Fruit fly (Drosophila melanogaster) whole organism, embryonic: Measurements from ENCODE around the gene CG42591.
A peak's percentile ranks its signal among the peaks of the same experiment; 100 is the strongest.

Source experiments
- CG11398 ChIP-seq: fragments of 200-800 bp; sonication (Bioruptor generic); optimal IDR thresholded peaks from 2 replicates; lab custom pipeline; 2016; ENCODE audit warnings: missing biosample characterization, missing genetic modification characterization
- CG11723 ChIP-seq: fragments of 200-800 bp; sonication (Bioruptor generic); optimal IDR thresholded peaks from 2 replicates; lab custom pipeline; 2017; ENCODE audit warnings: missing biosample characterization, mild to moderate bottlenecking, missing genetic modification characterization
- CG12071 ChIP-seq: fragments of 200-800 bp; sonication (Bioruptor generic); optimal IDR thresholded peaks from 3 replicates; lab custom pipeline; 2018; ENCODE audit warnings: missing biosample characterization, mild to moderate bottlenecking, missing genetic modification characterization
- CG12155 ChIP-seq: fragments of 200-800 bp; sonication (Bioruptor generic); optimal IDR thresholded peaks from 3 replicates; lab custom pipeline; 2016; ENCODE audit warnings: missing biosample characterization, missing genetic modification characterization
- CG12299 ChIP-seq: fragments of 200-800 bp; sonication (Bioruptor generic); optimal IDR thresholded peaks from 2 replicates; lab custom pipeline; 2018; ENCODE audit warnings: missing biosample characterization, mild to moderate bottlenecking, missing genetic modification characterization
- CG12659 ChIP-seq: fragments of 200-800 bp; sonication (Bioruptor generic); optimal IDR thresholded peaks from 3 replicates; lab custom pipeline; 2017; ENCODE audit warnings: mild to moderate bottlenecking, missing biosample characterization, missing genetic modification reagents, missing genetic modification characterization
- CG12769 ChIP-seq: fragments of 200-800 bp; sonication (Bioruptor generic); optimal IDR thresholded peaks from 2 replicates; lab custom pipeline; 2019; ENCODE audit warnings: missing biosample characterization, mild to moderate bottlenecking, missing genetic modification characterization, moderate library complexity
- CG13424 ChIP-seq: fragments of 200-800 bp; sonication (Bioruptor generic); optimal IDR thresholded peaks from 2 replicates; lab custom pipeline; 2019; ENCODE audit warnings: missing biosample characterization, mild to moderate bottlenecking, missing genetic modification characterization, moderate library complexity
- CG13775 ChIP-seq: fragments of 200-800 bp; sonication (Bioruptor generic); optimal IDR thresholded peaks from 3 replicates; lab custom pipeline; 2017; ENCODE audit warnings: missing biosample characterization, mild to moderate bottlenecking, missing genetic modification characterization
- CG17612 ChIP-seq: fragments of 200-800 bp; sonication (Bioruptor generic); IDR thresholded peaks from 2 replicates; pipeline ENCODE4 v1.3.6; 2022; ENCODE audit warnings: missing biosample characterization, missing genetic modification characterization
- CG2116 ChIP-seq: fragments of 200-800 bp; sonication (Bioruptor generic); optimal IDR thresholded peaks from 3 replicates; lab custom pipeline; 2018; ENCODE audit warnings: missing biosample characterization, mild to moderate bottlenecking, missing genetic modification characterization
- CG2120 ChIP-seq: fragments of 200-800 bp; sonication (Bioruptor generic); optimal IDR thresholded peaks from 3 replicates; lab custom pipeline; 2016; ENCODE audit warnings: missing biosample characterization, missing genetic modification characterization
- CG2202 ChIP-seq: fragments of 200-800 bp; sonication (Bioruptor generic); optimal IDR thresholded peaks from 2 replicates; lab custom pipeline; 2018; ENCODE audit warnings: missing biosample characterization, mild to moderate bottlenecking, missing genetic modification characterization
- CG2889 ChIP-seq: fragments of 200-800 bp; sonication (Bioruptor generic); IDR thresholded peaks from 3 replicates; pipeline ENCODE4 v1.3.6; 2022; ENCODE audit warnings: missing biosample characterization, missing genetic modification characterization
- CG4730 ChIP-seq: fragments of 200-800 bp; sonication (Bioruptor generic); IDR thresholded peaks from 2 replicates; pipeline ENCODE4 v1.3.6; 2022; ENCODE audit warnings: missing biosample characterization, missing genetic modification characterization
- CG6254 ChIP-seq: fragments of 200-800 bp; sonication (Bioruptor generic); optimal IDR thresholded peaks from 3 replicates; lab custom pipeline; 2017; ENCODE audit warnings: mild to moderate bottlenecking, missing biosample characterization, missing genetic modification reagents, missing genetic modification characterization
- CG6683 ChIP-seq: fragments of 200-800 bp; sonication (Bioruptor generic); optimal IDR thresholded peaks from 2 replicates; lab custom pipeline; 2017; ENCODE audit warnings: missing biosample characterization, mild to moderate bottlenecking, missing genetic modification characterization, missing genetic modification reagents
- CG6765 ChIP-seq: fragments of 200-800 bp; sonication (Bioruptor generic); optimal IDR thresholded peaks from 3 replicates; lab custom pipeline; 2017; ENCODE audit warnings: missing biosample characterization, mild to moderate bottlenecking, missing genetic modification characterization
- CG6813 ChIP-seq: fragments of 200-800 bp; sonication (Bioruptor generic); optimal IDR thresholded peaks from 2 replicates; lab custom pipeline; 2017; ENCODE audit warnings: missing biosample characterization, missing genetic modification characterization, mild to moderate bottlenecking, moderate library complexity, missing genetic modification reagents
- CG8388 ChIP-seq: fragments of 200-800 bp; sonication (Bioruptor generic); optimal IDR thresholded peaks from 2 replicates; lab custom pipeline; 2019; ENCODE audit warnings: missing biosample characterization, mild to moderate bottlenecking, missing genetic modification characterization, moderate library complexity
- CHES-1-like ChIP-seq: fragments of 200-800 bp; sonication (Bioruptor generic); optimal IDR thresholded peaks from 2 replicates; lab custom pipeline; 2016; ENCODE audit warnings: missing biosample characterization, missing genetic modification characterization
- Chrac-16 ChIP-seq: fragments of 200-800 bp; sonication (Bioruptor generic); optimal IDR thresholded peaks from 3 replicates; lab custom pipeline; 2016; ENCODE audit warnings: missing biosample characterization, missing genetic modification characterization
- CrebB ChIP-seq: fragments of 200-800 bp; sonication (Bioruptor generic); optimal IDR thresholded peaks from 3 replicates; lab custom pipeline; 2018; ENCODE audit warnings: missing biosample characterization, mild to moderate bottlenecking, missing genetic modification characterization
- Doc2 ChIP-seq: fragments of 200-800 bp; sonication (Bioruptor generic); IDR thresholded peaks from 2 replicates; pipeline ENCODE4 v1.3.6; 2022; ENCODE audit warnings: missing biosample characterization, missing genetic modification characterization
- E2f1 ChIP-seq: fragments of 200-800 bp; sonication (Bioruptor generic); IDR thresholded peaks from 2 replicates; pipeline ENCODE4 v1.3.6; 2022; ENCODE audit warnings: missing biosample characterization, missing genetic modification characterization
- GATAe ChIP-seq: fragments of 200-800 bp; sonication (Bioruptor generic); conservative IDR thresholded peaks from 2 replicates; pipeline ENCODE4 v1.3.6; 2022; ENCODE audit warnings: missing biosample characterization, missing genetic modification characterization
- Hr78 ChIP-seq, 2 experiments: fragments of 200-800 bp in 1 of 2; fragments of >200 bp in 1 of 2; sonication (Bioruptor generic) in 1 of 2; optimal IDR thresholded peaks; 2 replicates each; lab custom pipeline; 2017 to 2019; ENCODE audit warnings: missing biosample characterization in 2 of 2, missing genetic modification characterization in 2 of 2, mild to moderate bottlenecking in 1 of 2, moderate library complexity in 1 of 2
- MBD-R2 ChIP-seq: fragments of 200-800 bp; sonication (Bioruptor generic); IDR thresholded peaks from 2 replicates; pipeline ENCODE4 v1.3.6; 2022; ENCODE audit warnings: missing biosample characterization, missing genetic modification characterization
- Med ChIP-seq: fragments of 200-800 bp; sonication (Bioruptor generic); peaks from one replicate; lab custom pipeline; 2016; ENCODE audit warnings: missing biosample characterization, missing genetic modification characterization, mild to moderate bottlenecking, inconsistent platforms, moderate library complexity
- Neu2 ChIP-seq: fragments of 200-800 bp; sonication (Bioruptor generic); optimal IDR thresholded peaks from 3 replicates; lab custom pipeline; 2016; ENCODE audit warnings: missing biosample characterization, missing genetic modification characterization, borderline replicate concordance
- Nf-YA ChIP-seq: fragments of 200-800 bp; sonication (Bioruptor generic); IDR thresholded peaks from 2 replicates; pipeline ENCODE4 v1.3.6; 2022; ENCODE audit warnings: missing biosample characterization, missing genetic modification characterization
- NfI ChIP-seq: fragments of 200-800 bp; sonication (Bioruptor generic); optimal IDR thresholded peaks from 3 replicates; lab custom pipeline; 2018; ENCODE audit warnings: missing biosample characterization, mild to moderate bottlenecking, missing genetic modification characterization, moderate library complexity
- Ptx1 ChIP-seq: fragments of 200-800 bp; sonication (Bioruptor generic); IDR thresholded peaks from 2 replicates; pipeline ENCODE4 v1.3.6; 2022; ENCODE audit warnings: missing biosample characterization, missing genetic modification characterization
- Ravus ChIP-seq: fragments of 200-800 bp; sonication (Bioruptor generic); IDR thresholded peaks from 2 replicates; pipeline ENCODE4 v1.3.6; 2022; ENCODE audit warnings: missing biosample characterization, missing genetic modification characterization
- Tbp ChIP-seq: fragments of >200 bp; optimal IDR thresholded peaks from 2 replicates; lab custom pipeline; 2018; ENCODE audit warnings: missing biosample characterization, missing genetic modification characterization
- ab ChIP-seq: fragments of 200-800 bp; sonication (Bioruptor generic); optimal IDR thresholded peaks from 2 replicates; lab custom pipeline; 2016; ENCODE audit warnings: missing biosample characterization, missing genetic modification characterization
- ash1 ChIP-seq: fragments of 200-800 bp; sonication (Bioruptor generic); optimal IDR thresholded peaks from 2 replicates; lab custom pipeline; 2018; ENCODE audit warnings: missing biosample characterization, mild to moderate bottlenecking, missing genetic modification characterization
- crp ChIP-seq, 2 experiments: fragments of 200-800 bp; sonication (Bioruptor generic); optimal IDR thresholded peaks; 2 replicates in 1 of 2; 3 replicates in 1 of 2; lab custom pipeline; 2017; ENCODE audit warnings: missing biosample characterization in 2 of 2, missing genetic modification characterization in 2 of 2, mild to moderate bottlenecking in 1 of 2, moderate library complexity in 1 of 2
- dati ChIP-seq: fragments of 200-800 bp; sonication (Bioruptor generic); IDR thresholded peaks from 2 replicates; pipeline ENCODE4 v1.3.6; 2022; ENCODE audit warnings: missing biosample characterization, missing genetic modification characterization
- ems ChIP-seq: fragments of 200-800 bp; sonication (Bioruptor generic); optimal IDR thresholded peaks from 3 replicates; lab custom pipeline; 2016; ENCODE audit warnings: missing biosample characterization, missing genetic modification characterization
- fru ChIP-seq: fragments of >200 bp; optimal IDR thresholded peaks from 2 replicates; lab custom pipeline; 2017
- gsb ChIP-seq: fragments of 200-800 bp; sonication (Bioruptor generic); IDR thresholded peaks from 2 replicates; pipeline ENCODE4 v1.3.6; 2022; ENCODE audit warnings: missing biosample characterization, missing genetic modification characterization
- lbe ChIP-seq: fragments of 200-800 bp; sonication (Bioruptor generic); optimal IDR thresholded peaks from 2 replicates; lab custom pipeline; 2016; ENCODE audit warnings: missing biosample characterization, mild to moderate bottlenecking, missing genetic modification characterization
- nerfin-2 ChIP-seq: fragments of 200-800 bp; sonication (Bioruptor generic); IDR thresholded peaks from 2 replicates; pipeline ENCODE4 v1.3.6; 2022; ENCODE audit warnings: missing biosample characterization, missing genetic modification characterization; ENCODE audit not compliant: partially characterized antibody
- pita ChIP-seq: fragments of 200-800 bp; sonication (Bioruptor generic); optimal IDR thresholded peaks from 2 replicates; lab custom pipeline; 2017; ENCODE audit warnings: missing biosample characterization, mild to moderate bottlenecking, missing genetic modification characterization
- prd ChIP-seq, 3 experiments: fragments of >200 bp in 2 of 3; fragments of 200-800 bp in 1 of 3; sonication (Bioruptor generic) in 1 of 3; optimal IDR thresholded peaks in 2 of 3; IDR thresholded peaks in 1 of 3; 2 replicates in 2 of 3; 3 replicates in 1 of 3; pipeline versions ENCODE4 v1.3.6 to Lab custom; 2017 to 2022; ENCODE audit warnings: missing biosample characterization in 1 of 3, missing genetic modification characterization in 1 of 3
- schlank ChIP-seq: fragments of 200-800 bp; sonication (Bioruptor generic); optimal IDR thresholded peaks from 2 replicates; lab custom pipeline; 2018; ENCODE audit warnings: missing biosample characterization, mild to moderate bottlenecking, missing genetic modification characterization
- sna ChIP-seq: fragments of 200-800 bp; sonication (Bioruptor generic); IDR thresholded peaks from 2 replicates; pipeline ENCODE4 v1.3.6; 2022; ENCODE audit warnings: missing biosample characterization, missing genetic modification characterization; ENCODE audit not compliant: partially characterized antibody
- tin ChIP-seq: fragments of 200-800 bp; sonication (Bioruptor generic); optimal IDR thresholded peaks from 3 replicates; lab custom pipeline; 2016; ENCODE audit warnings: missing biosample characterization, missing genetic modification characterization
- zen ChIP-seq: fragments of 200-800 bp; sonication (Bioruptor generic); optimal IDR thresholded peaks from 3 replicates; lab custom pipeline; 2018; ENCODE audit warnings: missing biosample characterization, mild to moderate bottlenecking, missing genetic modification characterization, moderate library complexity

Gene CG42591

DNA sequence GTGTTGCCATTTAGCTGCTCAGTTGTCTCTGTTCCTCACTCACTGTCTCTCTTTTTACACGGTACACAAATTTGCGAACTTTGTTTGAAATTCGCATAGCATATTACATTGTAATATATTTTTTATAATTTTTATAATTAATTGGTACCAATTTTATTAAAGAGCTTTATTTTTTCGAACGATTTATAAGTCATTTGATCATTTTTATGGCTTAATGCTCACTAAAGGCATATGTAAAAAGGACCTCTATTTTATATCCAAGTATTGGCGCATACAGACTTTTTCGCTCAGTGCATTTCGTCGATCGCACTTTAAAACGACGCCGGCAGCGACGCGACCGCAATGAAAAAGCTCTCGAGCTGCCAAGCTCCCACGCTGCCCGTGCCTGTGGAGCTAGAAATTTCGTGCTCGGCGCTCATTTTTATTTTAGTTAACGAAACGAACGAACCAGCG lies 26.4 kb upstream of the CG42591 start (continued):
- peak; percentile 90 for TF ChIP-seq tin (GFP tag; lab: Kevin White, UChicago)
- no peak for TF ChIP-seq Tbp (GFP tag; lab: Kevin White, UChicago)
- TF ChIP-seq CG6683 (GFP tag; lab: Kevin White, UChicago) = peak; percentile 94
- peak; percentile 75 for TF ChIP-seq CHES-1-like (GFP tag; lab: Kevin White, UChicago)
- peak; percentile 94 for TF ChIP-seq CG12155 (GFP tag; lab: Kevin White, UChicago)
- peak; percentile 97 for TF ChIP-seq CG2120
- TF ChIP-seq CrebB (tag; lab: Kevin White, UChicago) = peak; percentile 90
- TF ChIP-seq CG11398 (GFP tag; lab: Kevin White, UChicago) = peak; percentile 45
- peak; percentile 81 for TF ChIP-seq GATAe (GFP tag; lab: Robert Waterston, UW)
- TF ChIP-seq nerfin-2 (GFP tag; lab: Robert Waterston, UW) = no peak
- TF ChIP-seq prd (optimal IDR thresholded peaks at IDR 0.05; lab: Kevin White, UChicago) = no peak
- peak; percentile 95 for TF ChIP-seq prd (GFP tag; IDR thresholded peaks at IDR 0.05; lab: Robert Waterston, UW)
- peak; percentile 70 for TF ChIP-seq CG12071 (GFP tag; lab: Kevin White, UChicago)
- TF ChIP-seq pita (GFP tag; lab: Kevin White, UChicago) = no peak
- TF ChIP-seq gsb = peak; percentile 96
- TF ChIP-seq dati (GFP tag; lab: Robert Waterston, UW) = no peak
- peak; percentile 23 for TF ChIP-seq CG2202 (tag; lab: Kevin White, UChicago)
- peak; percentile 52 for TF ChIP-seq ash1 (GFP tag; lab: Kevin White, UChicago)
- TF ChIP-seq Neu2 (GFP tag; lab: Kevin White, UChicago) = no peak
- peak; percentile 85 for TF ChIP-seq MBD-R2 (GFP tag; lab: Robert Waterston, UW)
- peak in 1 of 2 experiments; percentile 61 for TF ChIP-seq Hr78 (GFP tag; optimal IDR thresholded peaks at IDR 0.05; lab: Kevin White, UChicago)
- peak; percentile 96 for TF ChIP-seq Ptx1 (GFP tag; lab: Robert Waterston, UW)
- peak; percentile 88 for TF ChIP-seq CG17612 (GFP tag; lab: Robert Waterston, UW)
- peak; percentile 53 for TF ChIP-seq lbe (GFP tag; lab: Kevin White, UChicago)
- TF ChIP-seq zen (tag; lab: Kevin White, UChicago) = peak; percentile 78
- peak; percentile 87 for TF ChIP-seq Ravus (GFP tag; lab: Robert Waterston, UW)
- TF ChIP-seq ab (GFP tag; lab: Kevin White, UChicago) = peak; percentile 20
- TF ChIP-seq sna (GFP tag; lab: Robert Waterston, UW) = no peak
- peak; percentile 96 for TF ChIP-seq CG13775 (GFP tag; lab: Kevin White, UChicago)
- peak; percentile 93 for TF ChIP-seq CG2889 (GFP tag; lab: Robert Waterston, UW)
- peak; percentile 83 for TF ChIP-seq Doc2 (GFP tag; lab: Robert Waterston, UW)
- peak; percentile 86 for TF ChIP-seq Nf-YA
- TF ChIP-seq CG12659 (GFP tag; lab: Kevin White, UChicago) = peak; percentile 98
- TF ChIP-seq Chrac-16 = peak; percentile 93
- TF ChIP-seq CG12769 (tag; lab: Kevin White, UChicago) = peak; percentile 73
- TF ChIP-seq CG6765 = peak; percentile 95
- TF ChIP-seq Med (GFP tag; lab: Kevin White, UChicago) = peak; percentile 98
- peak; percentile 68 for TF ChIP-seq CG6254 (GFP tag; lab: Kevin White, UChicago)
- TF ChIP-seq CG13424 (tag; lab: Kevin White, UChicago) = peak; percentile 95
- TF ChIP-seq schlank (tag; lab: Kevin White, UChicago) = peak; percentile 90
- TF ChIP-seq CG12299 = peak; percentile 94
- TF ChIP-seq CG2116 (GFP tag; lab: Kevin White, UChicago) = peak; percentile 78
- TF ChIP-seq CG11723 (GFP tag; lab: Kevin White, UChicago) = peak; percentile 92
- peak; percentile 97 for TF ChIP-seq NfI (GFP tag; lab: Kevin White, UChicago)
- TF ChIP-seq E2f1 (GFP tag; lab: Robert Waterston, UW) = peak; percentile 91
- peak; percentile 90 for TF ChIP-seq CG4730
- peak; percentile 86 for TF ChIP-seq CG6813 (GFP tag; lab: Kevin White, UChicago)
- peak; percentile 88 for TF ChIP-seq ems (GFP tag; lab: Kevin White, UChicago)
- peak in 1 of 2 experiments; percentile 56 for TF ChIP-seq crp (GFP tag; optimal IDR thresholded peaks at IDR 0.05; lab: Kevin White, UChicago)
- TF ChIP-seq CG8388 (GFP tag; lab: Kevin White, UChicago) = peak; percentile 86
- no peak for TF ChIP-seq fru (lab: Kevin White, UChicago)
